Worm (Caenorhabditis elegans) whole organism, early embryonic: ENCODE data around the gene C54D10.5.

Source experiments
- ama-1 ChIP-seq: fragments of 150-350 bp; optimal IDR thresholded peaks from 2 replicates; lab custom pipeline; 2014
- ceh-13 ChIP-seq: fragments of 200-800 bp; sonication (Bioruptor generic); optimal IDR thresholded peaks from 2 replicates; lab custom pipeline; 2018; ENCODE audit warnings: mild to moderate bottlenecking, missing genetic modification characterization, missing compliant biosample characterization
- ceh-36 ChIP-seq: sonication (generic microtip); optimal IDR thresholded peaks from 2 replicates; lab custom pipeline; 2016; ENCODE audit warnings: missing genetic modification characterization, inconsistent platforms, missing compliant biosample characterization
- ets-7 ChIP-seq: sonication (generic microtip); optimal IDR thresholded peaks from 2 replicates; lab custom pipeline; 2016; ENCODE audit warnings: missing genotype, missing genetic modification characterization, missing compliant biosample characterization
- flt-1 ChIP-seq: fragments of 200-800 bp; sonication (Bioruptor generic); IDR thresholded peaks from 2 replicates; pipeline ENCODE4 v1.3.6; 2022; ENCODE audit warnings: missing genetic modification characterization, missing compliant biosample characterization
- hmbx-1 ChIP-seq: sonication (generic microtip); optimal IDR thresholded peaks from 2 replicates; lab custom pipeline; 2016; ENCODE audit warnings: mild to moderate bottlenecking, missing genetic modification characterization, missing compliant biosample characterization
- hmg-4 ChIP-seq: fragments of 200-800 bp; sonication (Bioruptor generic); optimal IDR thresholded peaks from 2 replicates; lab custom pipeline; 2018; ENCODE audit warnings: mild to moderate bottlenecking, missing genetic modification characterization, missing compliant biosample characterization
- hnd-1 ChIP-seq: sonication (generic microtip); optimal IDR thresholded peaks from 2 replicates; lab custom pipeline; 2016; ENCODE audit warnings: missing genetic modification characterization, missing compliant biosample characterization
- pes-1 ChIP-seq: fragments of 200-800 bp; sonication (Bioruptor generic); IDR thresholded peaks from 2 replicates; pipeline ENCODE4 v1.3.6; 2022; ENCODE audit warnings: missing genetic modification reagents, missing genetic modification characterization, missing compliant biosample characterization
- sea-1 ChIP-seq: fragments of 200-800 bp; sonication (Bioruptor generic); conservative IDR thresholded peaks from 2 replicates; pipeline ENCODE4 v1.3.6; 2022; ENCODE audit warnings: missing genetic modification characterization, missing compliant biosample characterization
- tbx-11 ChIP-seq: fragments of 200-800 bp; sonication (Bioruptor generic); IDR thresholded peaks from 2 replicates; pipeline ENCODE4 v1.3.6; 2022; ENCODE audit warnings: missing genetic modification characterization, missing compliant biosample characterization
- tbx-37 ChIP-seq: fragments of 200-800 bp; sonication (Bioruptor generic); conservative IDR thresholded peaks from 2 replicates; pipeline ENCODE4 v1.3.6; 2022; ENCODE audit warnings: missing genetic modification reagents, missing genetic modification characterization, missing compliant biosample characterization
- tra-4 ChIP-seq: sonication (generic microtip); optimal IDR thresholded peaks from 2 replicates; lab custom pipeline; 2017; ENCODE audit warnings: missing genetic modification characterization, missing compliant biosample characterization

DNA sequence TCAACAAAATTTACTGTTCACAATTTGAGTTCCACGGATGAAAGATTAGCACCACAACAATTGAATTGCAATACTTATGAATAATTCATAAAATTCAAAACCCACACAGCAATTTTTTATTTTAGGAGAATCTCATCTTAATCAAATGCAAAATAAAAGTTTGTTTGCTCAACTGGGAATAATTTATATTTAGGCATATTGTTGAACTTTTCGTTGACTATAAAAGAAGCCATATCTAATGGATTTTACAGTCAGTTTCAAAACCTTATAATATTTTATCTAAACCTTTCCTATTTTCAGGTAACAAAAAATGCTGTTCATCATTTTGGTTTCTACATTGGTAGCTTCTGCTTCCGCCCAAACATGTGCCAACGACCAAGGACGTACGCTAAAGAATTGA is 10.8 kb upstream of the C54D10.5 start, which contains the start of gene C54D10.3:
- TF ChIP-seq flt-1 (GFP tag; lab: Robert Waterston, UW) (no peak), pes-1 (GFP tag; lab: Robert Waterston, UW) (no peak), ets-7 (tag; lab: Kevin White, UChicago) (no peak), hnd-1 (tag; lab: Kevin White, UChicago) (no peak), sea-1 (GFP tag; lab: Robert Waterston, UW) (no peak), ama-1 (lab: Kevin White, UChicago) (no peak), tbx-37 (GFP tag; lab: Robert Waterston, UW) (no peak), ceh-13 (GFP tag; lab: Kevin White, UChicago) (no peak), ceh-36 (tag; lab: Kevin White, UChicago) (no peak), hmbx-1 (tag; lab: Kevin White, UChicago) (no peak), tra-4 (tag; lab: Kevin White, UChicago) (no peak), tbx-11 (GFP tag; lab: Robert Waterston, UW) (no peak), hmg-4 (no peak)
